Fruit fly (Drosophila melanogaster) whole organism, prepupa: ENCODE data around the gene CG14657.
A peak's percentile ranks its signal among the peaks of the same experiment; 100 is the strongest.

Source experiments
- Blimp-1 ChIP-seq: fragments of 200-800 bp; sonication (Bioruptor generic); optimal IDR thresholded peaks from 3 replicates; lab custom pipeline; 2017; ENCODE audit warnings: missing biosample characterization, missing genetic modification characterization, mild to moderate bottlenecking, moderate library complexity, missing genetic modification reagents
- CG10631 ChIP-seq: fragments of 200-800 bp; sonication (Bioruptor generic); optimal IDR thresholded peaks from 2 replicates; lab custom pipeline; 2016; ENCODE audit warnings: missing biosample characterization, missing genetic modification characterization
- CG10669 ChIP-seq: fragments of 200-800 bp; sonication (Bioruptor generic); optimal IDR thresholded peaks from 3 replicates; lab custom pipeline; 2018; ENCODE audit warnings: missing biosample characterization, mild to moderate bottlenecking, missing genetic modification characterization, moderate library complexity
- CG11902 ChIP-seq: fragments of 200-800 bp; sonication (Bioruptor generic); optimal IDR thresholded peaks from 3 replicates; lab custom pipeline; 2016; ENCODE audit warnings: missing biosample characterization, missing genetic modification characterization
- CG15336 ChIP-seq: fragments of 200-800 bp; sonication (Bioruptor generic); IDR thresholded peaks from 2 replicates; pipeline ENCODE4 v1.3.6; 2022; ENCODE audit warnings: missing biosample characterization, missing genetic modification characterization
- CG1621 ChIP-seq: fragments of 200-800 bp; sonication (Bioruptor generic); optimal IDR thresholded peaks from 3 replicates; lab custom pipeline; 2018; ENCODE audit warnings: missing biosample characterization, mild to moderate bottlenecking, missing genetic modification characterization
- CG3032 ChIP-seq: fragments of 200-800 bp; optimal IDR thresholded peaks from 2 replicates; lab custom pipeline; 2019; ENCODE audit warnings: missing biosample characterization, mild to moderate bottlenecking, missing genetic modification characterization, moderate library complexity
- CG32006 ChIP-seq: fragments of 200-800 bp; sonication (Bioruptor generic); optimal IDR thresholded peaks from 3 replicates; lab custom pipeline; 2017; ENCODE audit warnings: missing biosample characterization, mild to moderate bottlenecking, missing genetic modification characterization
- CG34406 ChIP-seq: fragments of 200-800 bp; sonication (Bioruptor generic); optimal IDR thresholded peaks from 3 replicates; lab custom pipeline; 2016; ENCODE audit warnings: missing biosample characterization, missing genetic modification characterization
- CG3919 ChIP-seq: fragments of 200-800 bp; sonication (Bioruptor generic); optimal IDR thresholded peaks from 3 replicates; lab custom pipeline; 2016; ENCODE audit warnings: missing biosample characterization, missing genetic modification characterization
- CG6163 ChIP-seq: fragments of 200-800 bp; sonication (Bioruptor generic); IDR thresholded peaks from 3 replicates; pipeline ENCODE4 v1.3.6; 2022; ENCODE audit warnings: missing biosample characterization, missing genetic modification characterization
- CG6276 ChIP-seq: fragments of 200-800 bp; sonication (Bioruptor generic); optimal IDR thresholded peaks from 2 replicates; lab custom pipeline; 2017; ENCODE audit warnings: missing biosample characterization, mild to moderate bottlenecking, missing genetic modification characterization
- CG6808 ChIP-seq: fragments of 200-800 bp; sonication (Bioruptor generic); optimal IDR thresholded peaks from 3 replicates; lab custom pipeline; 2017; ENCODE audit warnings: missing biosample characterization, missing genetic modification characterization, mild to moderate bottlenecking, moderate library complexity, missing genetic modification reagents
- CG6854 ChIP-seq: fragments of 200-800 bp; sonication (Bioruptor generic); optimal IDR thresholded peaks from 2 replicates; lab custom pipeline; 2017; ENCODE audit warnings: missing biosample characterization, mild to moderate bottlenecking, missing genetic modification characterization
- CG7368 ChIP-seq: fragments of 200-800 bp; sonication (Bioruptor generic); optimal IDR thresholded peaks from 3 replicates; lab custom pipeline; 2016; ENCODE audit warnings: missing biosample characterization, missing genetic modification characterization
- CG8119 ChIP-seq: fragments of 200-800 bp; sonication (Bioruptor generic); IDR thresholded peaks from 3 replicates; pipeline ENCODE4 v1.3.6; 2022; ENCODE audit warnings: missing biosample characterization, missing genetic modification characterization
- CG8319 ChIP-seq: fragments of 200-800 bp; sonication (Bioruptor generic); optimal IDR thresholded peaks from 3 replicates; lab custom pipeline; 2016; ENCODE audit warnings: missing biosample characterization, missing genetic modification characterization
- CG9139 ChIP-seq: fragments of 200-800 bp; sonication (Bioruptor generic); optimal IDR thresholded peaks from 3 replicates; lab custom pipeline; 2017; ENCODE audit warnings: missing biosample characterization, mild to moderate bottlenecking, missing genetic modification characterization
- Eip78C ChIP-seq: fragments of 200-800 bp; sonication (Bioruptor generic); peaks from one replicate; lab custom pipeline; 2016; ENCODE audit warnings: missing biosample characterization, missing genetic modification characterization
- Eip93F ChIP-seq: fragments of 200-800 bp; sonication (Bioruptor generic); optimal IDR thresholded peaks from 2 replicates; lab custom pipeline; 2016; ENCODE audit warnings: missing biosample characterization, mild to moderate bottlenecking, missing genetic modification characterization
- Gug ChIP-seq: fragments of 200-800 bp; sonication (Bioruptor generic); IDR thresholded peaks from 2 replicates; pipeline ENCODE4 v1.3.6; 2022; ENCODE audit warnings: missing biosample characterization, missing genetic modification characterization
- Hr38 ChIP-seq: sonication (Bioruptor generic); optimal IDR thresholded peaks from 2 replicates; lab custom pipeline; 2016; ENCODE audit warnings: missing biosample characterization, missing genetic modification characterization
- Hr4 ChIP-seq: fragments of 200-800 bp; sonication (Bioruptor generic); optimal IDR thresholded peaks from 3 replicates; lab custom pipeline; 2016; ENCODE audit warnings: missing biosample characterization, missing genetic modification characterization
- Lpt ChIP-seq: fragments of 200-800 bp; sonication (Bioruptor generic); optimal IDR thresholded peaks from 3 replicates; lab custom pipeline; 2016; ENCODE audit warnings: missing biosample characterization, missing genetic modification characterization
- Met ChIP-seq: fragments of 200-800 bp; sonication (Bioruptor generic); optimal IDR thresholded peaks from 3 replicates; lab custom pipeline; 2016; ENCODE audit warnings: missing biosample characterization, missing genetic modification characterization
- OdsH ChIP-seq: fragments of 200-800 bp; sonication (Bioruptor generic); optimal IDR thresholded peaks from 3 replicates; lab custom pipeline; 2016; ENCODE audit warnings: missing biosample characterization, missing genetic modification characterization
- Sox14 ChIP-seq: fragments of 200-800 bp; sonication (Bioruptor generic); optimal IDR thresholded peaks from 3 replicates; lab custom pipeline; 2016; ENCODE audit warnings: missing biosample characterization, missing genetic modification characterization
- achi ChIP-seq: fragments of 200-800 bp; sonication (Bioruptor generic); optimal IDR thresholded peaks from 3 replicates; lab custom pipeline; 2016; ENCODE audit warnings: missing biosample characterization, missing genetic modification characterization
- dac ChIP-seq: fragments of 200-800 bp; sonication (Bioruptor generic); optimal IDR thresholded peaks from 2 replicates; lab custom pipeline; 2017; ENCODE audit warnings: missing biosample characterization, mild to moderate bottlenecking, missing genetic modification characterization
- dsx ChIP-seq: fragments of 200-800 bp; optimal IDR thresholded peaks from 3 replicates; lab custom pipeline; 2019; ENCODE audit warnings: missing biosample characterization, mild to moderate bottlenecking, missing genetic modification characterization, moderate library complexity; ENCODE audit not compliant: poor library complexity, severe bottlenecking
- esn ChIP-seq: fragments of 200-800 bp; sonication (Bioruptor generic); optimal IDR thresholded peaks from 2 replicates; lab custom pipeline; 2016; ENCODE audit warnings: missing biosample characterization, mild to moderate bottlenecking, missing genetic modification characterization, moderate library complexity
- fkh ChIP-seq: fragments of 200-800 bp; sonication (Bioruptor generic); optimal IDR thresholded peaks from 3 replicates; lab custom pipeline; 2017; ENCODE audit warnings: missing biosample characterization, mild to moderate bottlenecking, missing genetic modification characterization, moderate library complexity
- lz ChIP-seq: fragments of 200-800 bp; sonication (Bioruptor generic); optimal IDR thresholded peaks from 3 replicates; lab custom pipeline; 2016; ENCODE audit warnings: missing biosample characterization, missing genetic modification characterization
- salr ChIP-seq, 2 experiments: fragments of 200-800 bp; sonication (Bioruptor generic); optimal IDR thresholded peaks; 3 replicates each; lab custom pipeline; 2016 to 2018; ENCODE audit warnings: missing biosample characterization in 2 of 2, missing genetic modification characterization in 2 of 2, mild to moderate bottlenecking in 1 of 2
- spab ChIP-seq: fragments of 200-800 bp; sonication (Bioruptor generic); optimal IDR thresholded peaks from 2 replicates; lab custom pipeline; 2017; ENCODE audit warnings: missing biosample characterization, mild to moderate bottlenecking, missing genetic modification characterization, missing genetic modification reagents
- ss ChIP-seq, 2 experiments: fragments of 200-800 bp; sonication (Bioruptor generic); optimal IDR thresholded peaks; 2 replicates in 1 of 2; 3 replicates in 1 of 2; lab custom pipeline; 2017 to 2018; ENCODE audit warnings: mild to moderate bottlenecking in 2 of 2, missing biosample characterization in 2 of 2, missing genetic modification characterization in 2 of 2, moderate library complexity in 1 of 2
- svp ChIP-seq: fragments of 200-800 bp; sonication (Bioruptor generic); peaks from one replicate; lab custom pipeline; 2016; ENCODE audit warnings: missing biosample characterization, missing genetic modification characterization
- topi ChIP-seq: fragments of 200-800 bp; sonication (Bioruptor generic); optimal IDR thresholded peaks from 3 replicates; lab custom pipeline; 2016; ENCODE audit warnings: missing biosample characterization, missing genetic modification characterization
- vri ChIP-seq: fragments of 200-800 bp; sonication (Bioruptor generic); optimal IDR thresholded peaks from 3 replicates; lab custom pipeline; 2016; ENCODE audit warnings: missing biosample characterization, mild to moderate bottlenecking, missing genetic modification characterization

CG14657 gene

DNA sequence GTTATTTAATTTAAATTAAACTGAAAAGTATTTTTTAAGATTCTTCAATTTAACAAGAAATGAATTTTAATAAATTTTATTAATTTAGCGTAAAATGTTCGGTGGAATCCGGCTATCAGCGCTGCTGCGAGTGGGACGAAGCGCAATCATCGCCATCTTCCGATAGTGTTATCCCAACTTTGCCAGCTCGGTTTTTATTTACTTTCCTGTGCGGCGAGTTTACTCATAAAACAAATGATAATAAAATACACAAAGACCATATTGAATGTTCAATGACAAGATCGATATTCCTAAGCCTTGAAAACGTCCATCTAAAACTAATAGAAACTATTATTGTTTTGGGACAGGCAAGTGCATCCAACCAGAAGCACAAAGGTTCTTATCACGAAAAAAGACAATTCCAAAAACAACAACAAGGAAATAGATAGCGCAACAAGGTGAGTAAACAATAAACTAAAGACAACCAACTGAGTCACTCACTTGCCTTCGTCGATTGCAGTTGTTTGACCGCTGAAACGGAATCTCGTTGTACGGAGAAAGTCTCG, 8.0 kb downstream of the CG14657 start (continued):
- TF ChIP-seq esn (GFP tag; lab: Kevin White, UChicago) (peak; percentile 45), ss (GFP tag; optimal IDR thresholded peaks at IDR 0.05; lab: Kevin White, UChicago) (peak; percentile 46 to 67), Hr4 (no peak), lz (peak; percentile 44), dac (GFP tag; lab: Kevin White, UChicago) (no peak), salr (GFP tag; optimal IDR thresholded peaks at IDR 0.05; lab: Kevin White, UChicago) (peak in 1 of 2 experiments; percentile 21), CG6854 (GFP tag; lab: Kevin White, UChicago) (peak; percentile 37), spab (no peak), CG11902 (GFP tag; lab: Kevin White, UChicago) (peak; percentile 2), CG8319 (GFP tag; lab: Kevin White, UChicago) (no peak), CG8119 (GFP tag; lab: Robert Waterston, UW) (peak; percentile 31; the same call in 1 of the 3 replicates)

DNA sequence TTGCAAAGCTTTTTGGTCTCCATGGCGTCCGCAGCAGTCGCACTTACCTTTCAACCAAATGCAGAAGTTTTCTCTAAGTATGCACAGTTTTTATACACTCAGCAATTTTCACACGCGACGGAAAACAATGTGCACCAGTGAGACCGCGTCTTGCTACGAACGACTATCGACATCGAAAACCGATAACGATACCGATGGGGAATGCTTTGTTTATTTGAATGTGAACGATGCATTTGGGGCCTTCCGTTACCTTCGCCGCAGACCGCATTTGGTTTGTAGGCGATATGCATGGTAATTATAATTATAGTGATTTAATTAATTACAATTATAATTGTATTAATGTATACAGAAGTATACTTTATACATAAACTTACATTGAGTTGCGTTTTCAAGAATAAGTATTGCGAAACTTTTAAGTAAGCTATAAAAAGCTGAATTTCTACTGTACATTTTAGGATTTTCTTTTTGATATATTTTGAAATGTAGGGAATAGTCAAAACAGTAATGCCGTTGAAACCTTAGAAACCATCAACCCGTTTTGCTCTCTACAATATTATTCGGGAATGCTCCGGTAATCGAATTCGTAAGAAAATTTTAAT, 9.2 kb downstream of the CG14657 start, which contains the start of the genes Hus1-like and ctrip:
Hus1-like (minus strand) TSS at position 161 of the 599 bp plus-strand sequence.
ctrip (minus strand) TSS at position 161 of the 599 bp plus-strand sequence.
- peak; percentile 21 to 33 for TF ChIP-seq ss (GFP tag; optimal IDR thresholded peaks at IDR 0.05; lab: Kevin White, UChicago)
- TF ChIP-seq esn (GFP tag; lab: Kevin White, UChicago): peak; percentile 23
- TF ChIP-seq OdsH: peak; percentile 16
- TF ChIP-seq svp: no peak
- TF ChIP-seq fkh (GFP tag; lab: Kevin White, UChicago): peak; percentile 39
- TF ChIP-seq achi (GFP tag; lab: Kevin White, UChicago): no peak
- peak; percentile 8 for TF ChIP-seq vri (GFP tag; lab: Kevin White, UChicago)
- TF ChIP-seq Hr38 (GFP tag; lab: Kevin White, UChicago): no peak
- TF ChIP-seq Eip78C (GFP tag; lab: Kevin White, UChicago): peak; percentile 10
- 0 out of 3 replicates have a peak, but pooled peaks have one; percentile 27 for TF ChIP-seq CG6163 (GFP tag; lab: Robert Waterston, UW)
- TF ChIP-seq Eip93F: no peak
- peak; percentile 27 for TF ChIP-seq CG3919 (GFP tag; lab: Kevin White, UChicago)
- TF ChIP-seq salr (GFP tag; optimal IDR thresholded peaks at IDR 0.05; lab: Kevin White, UChicago): no peak
- TF ChIP-seq lz: no peak
- peak; percentile 5 for TF ChIP-seq CG10631 (GFP tag; lab: Kevin White, UChicago)
- TF ChIP-seq CG9139 (GFP tag; lab: Kevin White, UChicago): no peak
- peak; percentile 46 for TF ChIP-seq dsx (GFP tag; lab: Kevin White, UChicago)
- peak; percentile 14 for TF ChIP-seq CG1621 (tag; lab: Kevin White, UChicago)
- no peak for TF ChIP-seq CG8119 (GFP tag; lab: Robert Waterston, UW)
- TF ChIP-seq Sox14 (GFP tag; lab: Kevin White, UChicago): peak; percentile 58
- TF ChIP-seq, all 60 proteins: peak for 12

DNA sequence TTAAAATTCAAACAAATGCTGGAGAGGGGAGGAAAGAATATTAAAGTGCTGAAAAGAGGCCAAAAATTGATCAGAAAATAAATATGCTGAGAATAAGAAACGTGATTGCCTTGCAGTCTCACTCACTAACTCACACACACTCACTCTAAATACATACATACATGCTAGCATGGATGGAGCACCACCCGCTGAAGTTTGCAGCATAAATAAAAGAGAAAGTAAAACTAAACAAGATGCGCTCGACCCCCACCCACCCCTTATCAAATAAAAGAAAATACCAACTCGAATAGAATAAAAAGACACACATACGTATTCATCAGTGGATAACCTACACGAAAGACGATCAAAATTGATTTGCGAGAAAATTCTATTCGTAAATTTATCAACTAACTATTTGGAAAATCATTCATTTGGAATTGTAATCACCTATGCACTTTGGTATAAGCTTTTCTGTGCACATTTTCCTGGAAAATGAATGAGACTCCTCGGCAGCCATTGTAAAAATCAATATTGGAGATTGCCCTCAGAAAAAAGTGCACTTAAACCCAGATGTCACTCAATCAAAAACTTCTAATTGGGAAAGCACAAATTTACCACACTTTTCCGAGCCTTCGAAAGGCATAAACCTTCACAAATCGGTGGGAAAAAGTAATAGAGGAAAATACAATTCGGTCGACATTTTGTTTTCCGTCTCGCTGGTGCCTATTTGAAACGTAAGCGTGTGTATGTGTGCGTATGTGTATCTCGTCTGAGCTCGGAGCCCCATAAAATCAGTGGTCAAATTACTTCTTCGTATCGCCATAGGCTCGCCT, 9.9 kb downstream of the CG14657 start, which contains the start of gene Gmppb:
Gmppb (plus strand) TSS at position 321 of the 812 bp plus-strand sequence.
- TF ChIP-seq ss (GFP tag; optimal IDR thresholded peaks at IDR 0.05; lab: Kevin White, UChicago) (no peak), CG3032 (tag; lab: Kevin White, UChicago) (no peak), Lpt (no peak), Eip78C (GFP tag; lab: Kevin White, UChicago) (peak; percentile 70), CG32006 (GFP tag; lab: Kevin White, UChicago) (no peak), Met (GFP tag; lab: Kevin White, UChicago) (no peak), Blimp-1 (GFP tag; lab: Kevin White, UChicago) (peak; percentile 54), CG34406 (GFP tag; lab: Kevin White, UChicago) (no peak), CG6854 (GFP tag; lab: Kevin White, UChicago) (peak; percentile 62), vri (GFP tag; lab: Kevin White, UChicago) (no peak), CG7368 (GFP tag; lab: Kevin White, UChicago) (no peak), svp (no peak), dsx (GFP tag; lab: Kevin White, UChicago) (no peak), CG6276 (GFP tag; lab: Kevin White, UChicago) (no peak), topi (no peak), Gug (GFP tag; lab: Robert Waterston, UW) (no peak), CG15336 (GFP tag; lab: Robert Waterston, UW) (no peak), CG6808 (GFP tag; lab: Kevin White, UChicago) (no peak), CG8119 (GFP tag; lab: Robert Waterston, UW) (0 out of 3 replicates have a peak, but pooled peaks have one; percentile 10), CG10669 (no peak)
- TF ChIP-seq, all 60 proteins: peak for 4
